Fruit fly (Drosophila melanogaster) whole organism, embryonic: ENCODE measurements around the gene Zip89B.
A peak's percentile ranks its signal among the peaks of the same experiment; 100 is the strongest.

Source experiments
- Adf1 ChIP-seq: fragments of 200-800 bp; sonication (Bioruptor generic); IDR thresholded peaks from 2 replicates; pipeline ENCODE4 v1.3.6; 2022; ENCODE audit warnings: missing biosample characterization, missing genetic modification characterization
- Aef1 ChIP-seq: fragments of 200-800 bp; sonication (Bioruptor generic); IDR thresholded peaks from 3 replicates; pipeline ENCODE4 v1.3.6; 2022; ENCODE audit warnings: missing biosample characterization, missing genetic modification characterization
- BtbVII ChIP-seq: fragments of 200-800 bp; sonication (Bioruptor generic); optimal IDR thresholded peaks from 3 replicates; lab custom pipeline; 2017; ENCODE audit warnings: missing biosample characterization, mild to moderate bottlenecking, missing genetic modification characterization
- CG10267 ChIP-seq: fragments of 200-800 bp; sonication (Bioruptor generic); optimal IDR thresholded peaks from 2 replicates; lab custom pipeline; 2018; ENCODE audit warnings: missing biosample characterization, mild to moderate bottlenecking, missing genetic modification characterization, moderate library complexity
- CG10979 ChIP-seq: fragments of 200-800 bp; sonication (Bioruptor generic); optimal IDR thresholded peaks from 2 replicates; lab custom pipeline; 2018; ENCODE audit warnings: missing biosample characterization, mild to moderate bottlenecking, missing genetic modification characterization, moderate library complexity
- CG11247 ChIP-seq: fragments of 200-800 bp; sonication (Bioruptor generic); IDR thresholded peaks from 2 replicates; pipeline ENCODE4 v1.3.6; 2022; ENCODE audit warnings: missing biosample characterization, missing genetic modification characterization
- CG12744 ChIP-seq: fragments of 200-800 bp; sonication (Bioruptor generic); optimal IDR thresholded peaks from 2 replicates; lab custom pipeline; 2016; ENCODE audit warnings: missing biosample characterization, missing genetic modification characterization
- CG16813 ChIP-seq: fragments of 200-800 bp; sonication (Bioruptor generic); IDR thresholded peaks from 3 replicates; pipeline ENCODE4 v1.3.6; 2022; ENCODE audit warnings: missing biosample characterization, missing genetic modification characterization; ENCODE audit not compliant: partially characterized antibody
- CG17829 ChIP-seq: fragments of 200-800 bp; optimal IDR thresholded peaks from 2 replicates; lab custom pipeline; 2019; ENCODE audit warnings: missing biosample characterization, mild to moderate bottlenecking, missing genetic modification characterization, moderate library complexity
- CG3281 ChIP-seq: fragments of 200-800 bp; sonication (Bioruptor generic); optimal IDR thresholded peaks from 3 replicates; lab custom pipeline; 2017; ENCODE audit warnings: missing biosample characterization, mild to moderate bottlenecking, missing genetic modification characterization
- CG4730 ChIP-seq: fragments of 200-800 bp; sonication (Bioruptor generic); IDR thresholded peaks from 2 replicates; pipeline ENCODE4 v1.3.6; 2022; ENCODE audit warnings: missing biosample characterization, missing genetic modification characterization
- CG5953 ChIP-seq: fragments of 200-800 bp; sonication (Bioruptor generic); IDR thresholded peaks from 2 replicates; pipeline ENCODE4 v1.3.6; 2022; ENCODE audit warnings: missing biosample characterization, missing genetic modification characterization
- CG6683 ChIP-seq: fragments of 200-800 bp; sonication (Bioruptor generic); optimal IDR thresholded peaks from 2 replicates; lab custom pipeline; 2017; ENCODE audit warnings: missing biosample characterization, mild to moderate bottlenecking, missing genetic modification characterization, missing genetic modification reagents
- CG8281 ChIP-seq: fragments of 200-800 bp; sonication (Bioruptor generic); optimal IDR thresholded peaks from 2 replicates; lab custom pipeline; 2018; ENCODE audit warnings: missing biosample characterization, mild to moderate bottlenecking, missing genetic modification characterization, moderate library complexity
- CG8290 ChIP-seq, 3 experiments: fragments of 200-800 bp; sonication (Bioruptor generic); optimal IDR thresholded peaks; 2 replicates each; lab custom pipeline; 2016 to 2019; ENCODE audit warnings: missing biosample characterization in 3 of 3, missing genetic modification characterization in 3 of 3, mild to moderate bottlenecking in 2 of 3, moderate library complexity in 1 of 3
- CG9437 ChIP-seq: fragments of 200-800 bp; sonication (Bioruptor generic); optimal IDR thresholded peaks from 2 replicates; lab custom pipeline; 2018; ENCODE audit warnings: missing biosample characterization, mild to moderate bottlenecking, missing genetic modification characterization
- Dbx ChIP-seq: fragments of 200-800 bp; sonication (Bioruptor generic); IDR thresholded peaks from 3 replicates; pipeline ENCODE4 v1.3.6; 2022; ENCODE audit warnings: missing biosample characterization, missing genetic modification characterization
- Dek ChIP-seq: fragments of 200-800 bp; sonication (Bioruptor generic); optimal IDR thresholded peaks from 3 replicates; lab custom pipeline; 2019; ENCODE audit warnings: missing biosample characterization, mild to moderate bottlenecking, missing genetic modification characterization, moderate library complexity
- Dll ChIP-seq: fragments of 200-800 bp; sonication (Bioruptor generic); IDR thresholded peaks from 4 replicates; pipeline ENCODE4 v1.3.6; 2022; ENCODE audit warnings: missing biosample characterization, missing genetic modification characterization; ENCODE audit not compliant: partially characterized antibody
- Eip74EF ChIP-seq, 2 experiments: fragments of 200-800 bp in 1 of 2; fragments of >200 bp in 1 of 2; sonication (Bioruptor generic) in 1 of 2; optimal IDR thresholded peaks; 2 replicates each; lab custom pipeline; 2017 to 2019; ENCODE audit warnings: missing biosample characterization in 2 of 2, missing genetic modification characterization in 2 of 2, mild to moderate bottlenecking in 1 of 2, moderate library complexity in 1 of 2
- Elba2 ChIP-seq: fragments of 200-800 bp; sonication (Bioruptor generic); optimal IDR thresholded peaks from 3 replicates; lab custom pipeline; 2016; ENCODE audit warnings: missing biosample characterization, missing genetic modification characterization
- Ets97D ChIP-seq: fragments of 200-800 bp; sonication (Bioruptor generic); optimal IDR thresholded peaks from 3 replicates; lab custom pipeline; 2016; ENCODE audit warnings: missing biosample characterization, missing genetic modification characterization
- HLH3B ChIP-seq: fragments of 200-800 bp; sonication (Bioruptor generic); IDR thresholded peaks from 2 replicates; pipeline ENCODE4 v1.3.6; 2022; ENCODE audit warnings: missing biosample characterization, missing genetic modification characterization
- Hey ChIP-seq: fragments of 200-800 bp; sonication (Bioruptor generic); optimal IDR thresholded peaks from 3 replicates; lab custom pipeline; 2018; ENCODE audit warnings: missing biosample characterization, mild to moderate bottlenecking, missing genetic modification characterization
- Hsf ChIP-seq: fragments of 200-800 bp; sonication (Bioruptor generic); optimal IDR thresholded peaks from 3 replicates; lab custom pipeline; 2016; ENCODE audit warnings: missing biosample characterization, missing genetic modification characterization
- Lhr ChIP-seq: fragments of 200-800 bp; sonication (Bioruptor generic); optimal IDR thresholded peaks from 3 replicates; lab custom pipeline; 2017; ENCODE audit warnings: mild to moderate bottlenecking, missing biosample characterization, missing genetic modification reagents, missing genetic modification characterization
- Mrtf ChIP-seq: fragments of 200-800 bp; sonication (Bioruptor generic); IDR thresholded peaks from 3 replicates; pipeline ENCODE4 v1.3.6; 2022; ENCODE audit warnings: missing biosample characterization, missing genetic modification characterization
- PHDP ChIP-seq: fragments of 200-800 bp; sonication (Bioruptor generic); optimal IDR thresholded peaks from 3 replicates; lab custom pipeline; 2018; ENCODE audit warnings: missing biosample characterization, mild to moderate bottlenecking, missing genetic modification characterization, moderate library complexity
- Scr ChIP-seq: fragments of 200-800 bp; sonication (Bioruptor generic); IDR thresholded peaks from 2 replicates; pipeline ENCODE4 v1.3.6; 2022; ENCODE audit warnings: missing biosample characterization, missing genetic modification characterization; ENCODE audit not compliant: partially characterized antibody
- Sin3A ChIP-seq: fragments of >200 bp; optimal IDR thresholded peaks from 2 replicates; lab custom pipeline; 2018
- ash1 ChIP-seq: fragments of 200-800 bp; sonication (Bioruptor generic); optimal IDR thresholded peaks from 2 replicates; lab custom pipeline; 2018; ENCODE audit warnings: missing biosample characterization, mild to moderate bottlenecking, missing genetic modification characterization
- br ChIP-seq: fragments of >200 bp; optimal IDR thresholded peaks from 2 replicates; lab custom pipeline; 2017
- chinmo ChIP-seq: fragments of 200-800 bp; sonication (Bioruptor generic); IDR thresholded peaks from 4 replicates; pipeline ENCODE4 v1.3.6; 2022; ENCODE audit warnings: missing biosample characterization, missing genetic modification characterization; ENCODE audit not compliant: partially characterized antibody
- corto ChIP-seq: fragments of 200-800 bp; sonication (Bioruptor generic); optimal IDR thresholded peaks from 2 replicates; lab custom pipeline; 2016; ENCODE audit warnings: missing biosample characterization, mild to moderate bottlenecking, missing genetic modification characterization, moderate library complexity
- cwo ChIP-seq: fragments of 200-800 bp; sonication (Bioruptor generic); optimal IDR thresholded peaks from 3 replicates; lab custom pipeline; 2017; ENCODE audit warnings: missing biosample characterization, missing genetic modification characterization, mild to moderate bottlenecking, moderate library complexity, missing genetic modification reagents
- en ChIP-seq: fragments of 200-800 bp; sonication (Bioruptor generic); optimal IDR thresholded peaks from 2 replicates; lab custom pipeline; 2016; ENCODE audit warnings: missing biosample characterization, missing genetic modification characterization
- gsb ChIP-seq: fragments of 200-800 bp; sonication (Bioruptor generic); IDR thresholded peaks from 2 replicates; pipeline ENCODE4 v1.3.6; 2022; ENCODE audit warnings: missing biosample characterization, missing genetic modification characterization
- h ChIP-seq: fragments of >200 bp; optimal IDR thresholded peaks from 2 replicates; lab custom pipeline; 2017
- her ChIP-seq: fragments of 200-800 bp; sonication (Bioruptor generic); optimal IDR thresholded peaks from 2 replicates; lab custom pipeline; 2016; ENCODE audit warnings: missing biosample characterization, missing genetic modification characterization
- insv ChIP-seq, 2 experiments: fragments of 200-800 bp; sonication (Bioruptor generic); optimal IDR thresholded peaks; 3 replicates each; lab custom pipeline; 2016 to 2018; ENCODE audit warnings: missing biosample characterization in 2 of 2, missing genetic modification characterization in 2 of 2
- kay ChIP-seq: fragments of 200-800 bp; sonication (Bioruptor generic); optimal IDR thresholded peaks from 2 replicates; lab custom pipeline; 2016; ENCODE audit warnings: missing biosample characterization, missing genetic modification characterization
- kni ChIP-seq: fragments of 200-800 bp; sonication (Bioruptor generic); optimal IDR thresholded peaks from 3 replicates; lab custom pipeline; 2017; ENCODE audit warnings: mild to moderate bottlenecking, missing biosample characterization, missing genetic modification reagents, missing genetic modification characterization
- lbe ChIP-seq: fragments of 200-800 bp; sonication (Bioruptor generic); optimal IDR thresholded peaks from 2 replicates; lab custom pipeline; 2016; ENCODE audit warnings: missing biosample characterization, mild to moderate bottlenecking, missing genetic modification characterization
- lmd ChIP-seq: fragments of 200-800 bp; sonication (Bioruptor generic); IDR thresholded peaks from 2 replicates; pipeline ENCODE4 v1.3.6; 2022; ENCODE audit warnings: missing biosample characterization, missing genetic modification characterization
- otp ChIP-seq: fragments of 200-800 bp; sonication (Bioruptor generic); IDR thresholded peaks from 3 replicates; pipeline ENCODE4, ENCODE4 v1.3.6; 2022; ENCODE audit warnings: missing biosample characterization, missing genetic modification characterization
- repo ChIP-seq: fragments of 200-800 bp; sonication (Bioruptor generic); optimal IDR thresholded peaks from 2 replicates; lab custom pipeline; 2016; ENCODE audit warnings: missing biosample characterization, missing genetic modification characterization
- scrt ChIP-seq: fragments of 200-800 bp; sonication (Bioruptor generic); optimal IDR thresholded peaks from 2 replicates; lab custom pipeline; 2018; ENCODE audit warnings: missing biosample characterization, mild to moderate bottlenecking, missing genetic modification characterization, moderate library complexity
- sens ChIP-seq: fragments of 200-800 bp; sonication (Bioruptor generic); peaks from one replicate; lab custom pipeline; 2016; ENCODE audit warnings: missing biosample characterization, missing genetic modification characterization
- sna ChIP-seq: fragments of 200-800 bp; sonication (Bioruptor generic); IDR thresholded peaks from 2 replicates; pipeline ENCODE4 v1.3.6; 2022; ENCODE audit warnings: missing biosample characterization, missing genetic modification characterization; ENCODE audit not compliant: partially characterized antibody
- toy ChIP-seq: fragments of 200-800 bp; sonication (Bioruptor generic); IDR thresholded peaks from 2 replicates; pipeline ENCODE4 v1.3.6; 2022; ENCODE audit warnings: missing biosample characterization, missing genetic modification characterization
- unc-4 ChIP-seq: fragments of 200-800 bp; sonication (Bioruptor generic); IDR thresholded peaks from 2 replicates; pipeline ENCODE4 v1.3.6; 2022; ENCODE audit warnings: missing biosample characterization, missing genetic modification characterization; ENCODE audit not compliant: partially characterized antibody

Zip89B gene

dm6 chr3R:16256135-16256534 is 49.4 kb upstream of the Zip89B start (continued):
- TF ChIP-seq CG16813 (GFP tag; lab: Robert Waterston, UW) (0 out of 3 replicates have a peak, but pooled peaks have one; percentile 10), Adf1 (GFP tag; lab: Robert Waterston, UW) (peak; percentile 70), CG11247 (GFP tag; lab: Robert Waterston, UW) (peak; percentile 33; the same call in 1 of the 2 replicates), Ets97D (no peak), sens (GFP tag; lab: Kevin White, UChicago) (peak; percentile 58), Dek (tag; lab: Kevin White, UChicago) (no peak), Hsf (GFP tag; lab: Kevin White, UChicago) (no peak), toy (no peak), CG5953 (GFP tag; lab: Robert Waterston, UW) (no peak), unc-4 (GFP tag; lab: Robert Waterston, UW) (no peak), CG10979 (tag; lab: Kevin White, UChicago) (no peak), CG8281 (tag; lab: Kevin White, UChicago) (no peak), CG3281 (GFP tag; lab: Kevin White, UChicago) (no peak), her (GFP tag; lab: Kevin White, UChicago) (no peak), repo (no peak), CG9437 (no peak), kni (GFP tag; lab: Kevin White, UChicago) (peak; percentile 2), otp (GFP tag; lab: Robert Waterston, UW) (0 out of 3 replicates have a peak, but pooled peaks have one; percentile 16), Mrtf (GFP tag; lab: Robert Waterston, UW) (no peak), PHDP (no peak), CG12744 (no peak), h (lab: Kevin White, UChicago) (no peak), CG17829 (tag; lab: Kevin White, UChicago) (no peak), CG6683 (GFP tag; lab: Kevin White, UChicago) (no peak), Eip74EF (GFP tag; optimal IDR thresholded peaks at IDR 0.05; lab: Kevin White, UChicago) (no peak), Hey (tag; lab: Kevin White, UChicago) (peak; percentile 3), br (no peak), lmd (GFP tag; lab: Robert Waterston, UW) (no peak), BtbVII (GFP tag; lab: Kevin White, UChicago) (no peak), insv (GFP tag; optimal IDR thresholded peaks at IDR 0.05; lab: Kevin White, UChicago) (no peak), CG4730 (no peak), CG8290 (GFP tag; optimal IDR thresholded peaks at IDR 0.05; lab: Kevin White, UChicago) (no peak), CG8290 (tag; optimal IDR thresholded peaks at IDR 0.05; lab: Kevin White, UChicago) (peak in 1 of 2 experiments; percentile 75), CG10267 (no peak), lbe (GFP tag; lab: Kevin White, UChicago) (no peak), HLH3B (GFP tag; lab: Robert Waterston, UW) (no peak), Aef1 (no peak), Elba2 (no peak), en (GFP tag; lab: Kevin White, UChicago) (no peak), corto (GFP tag; lab: Kevin White, UChicago) (no peak), Sin3A (lab: Kevin White, UChicago) (no peak), Lhr (GFP tag; lab: Kevin White, UChicago) (no peak), Dll (GFP tag; lab: Robert Waterston, UW) (no peak), gsb (GFP tag; lab: Robert Waterston, UW) (no peak), ash1 (GFP tag; lab: Kevin White, UChicago) (peak; percentile 53), Scr (GFP tag; lab: Robert Waterston, UW) (0 out of 2 replicates have a peak, but pooled peaks have one; percentile 11), chinmo (GFP tag; lab: Robert Waterston, UW) (peak; percentile 87; the same call in 3 of the 4 replicates), cwo (peak; percentile 3), scrt (GFP tag; lab: Kevin White, UChicago) (no peak), kay (no peak), sna (GFP tag; lab: Robert Waterston, UW) (no peak), Dbx (GFP tag; lab: Robert Waterston, UW) (peak; percentile 58; the same call in 2 of the 3 replicates)
